Worm (Caenorhabditis elegans) whole organism, dauer: Measurements from ENCODE around the gene F08B12.4.

ENCODE experiments used
- unc-62 ChIP-seq: sonication (generic microtip); optimal IDR thresholded peaks from 2 replicates; lab custom pipeline; 2017; ENCODE audit warnings: missing biosample characterization, missing genetic modification reagents, missing genetic modification characterization

Gene F08B12.4

DNA sequence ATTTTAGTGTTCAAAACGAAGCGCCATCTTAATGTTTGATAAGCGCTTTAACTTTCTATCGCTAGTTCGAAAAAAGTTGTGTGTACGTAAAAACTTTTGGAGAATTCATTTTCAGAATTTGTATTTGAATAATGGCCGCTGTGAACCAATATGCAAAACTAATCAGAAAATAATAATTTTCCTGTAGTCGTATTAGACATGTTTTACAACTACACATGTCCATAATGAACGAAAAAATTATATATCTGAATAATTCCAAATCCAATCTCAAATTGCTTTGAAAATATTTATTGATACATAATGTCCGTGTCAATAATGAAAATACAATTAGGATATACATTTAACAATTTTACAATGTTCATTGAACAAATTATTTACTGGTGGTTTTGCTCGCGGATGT lies 748 bp downstream of the F08B12.4 start:
- TF ChIP-seq unc-62 (GFP tag; lab: Kevin White, UChicago): no peak

DNA sequence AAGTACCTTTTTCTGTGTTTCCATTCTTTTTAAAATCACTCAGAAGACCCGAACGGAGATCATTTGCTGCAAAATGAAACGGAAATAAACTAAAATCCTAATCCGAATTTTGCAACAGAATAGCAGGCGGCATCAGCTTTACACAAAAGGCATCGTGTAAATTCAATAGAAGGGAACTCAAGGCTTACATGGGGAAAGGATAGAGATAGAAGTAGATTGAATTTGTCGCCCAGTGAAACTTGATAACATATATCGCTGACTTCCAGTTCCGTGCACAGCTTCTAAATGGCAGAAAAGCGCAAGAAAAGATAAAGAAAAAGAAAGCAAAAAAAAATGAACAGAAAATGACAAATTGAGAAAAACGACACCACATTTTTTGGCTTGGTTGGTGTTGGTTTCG lies 1.6 kb downstream of the F08B12.4 start, which contains the start of gene slo-2:
Gene slo-2, minus strand, starts transcription at position 24 of the 400 bp plus-strand sequence.
- TF ChIP-seq unc-62 (GFP tag; lab: Kevin White, UChicago): no peak

DNA sequence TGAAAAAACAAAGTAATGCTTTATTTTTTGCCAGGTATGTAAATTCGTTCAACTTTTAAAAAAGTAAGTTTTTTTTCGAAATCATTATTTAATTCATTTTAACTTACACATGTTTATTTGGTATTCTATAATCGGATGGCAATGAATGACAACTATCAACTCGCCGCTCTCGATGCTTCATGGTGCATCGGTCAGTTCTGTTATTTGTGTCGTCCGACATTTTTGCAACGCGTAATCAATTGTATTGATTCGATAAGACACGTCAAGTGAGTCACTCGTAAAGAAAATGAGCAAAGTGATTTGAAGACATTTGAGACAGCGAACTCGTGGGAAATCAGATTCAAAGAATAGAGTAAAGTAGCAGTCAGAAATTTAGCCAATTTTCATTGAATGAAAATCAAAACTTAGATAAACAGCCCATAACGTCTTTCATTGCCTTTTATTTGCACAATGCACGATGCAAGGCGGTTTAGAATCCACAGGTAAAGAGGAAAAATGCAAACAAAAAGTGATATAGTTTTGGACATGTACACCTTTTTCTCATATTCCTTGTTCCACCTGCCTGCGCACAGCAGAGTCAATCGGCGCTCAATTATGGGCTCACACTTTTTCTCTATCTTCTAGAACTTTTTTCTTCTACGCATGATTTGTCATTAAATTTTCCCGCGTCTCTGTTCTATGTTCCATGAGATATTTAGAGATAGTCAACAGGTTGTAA lies 6.9 kb downstream of the F08B12.4 start:
- TF ChIP-seq unc-62 (GFP tag; lab: Kevin White, UChicago): no peak

DNA sequence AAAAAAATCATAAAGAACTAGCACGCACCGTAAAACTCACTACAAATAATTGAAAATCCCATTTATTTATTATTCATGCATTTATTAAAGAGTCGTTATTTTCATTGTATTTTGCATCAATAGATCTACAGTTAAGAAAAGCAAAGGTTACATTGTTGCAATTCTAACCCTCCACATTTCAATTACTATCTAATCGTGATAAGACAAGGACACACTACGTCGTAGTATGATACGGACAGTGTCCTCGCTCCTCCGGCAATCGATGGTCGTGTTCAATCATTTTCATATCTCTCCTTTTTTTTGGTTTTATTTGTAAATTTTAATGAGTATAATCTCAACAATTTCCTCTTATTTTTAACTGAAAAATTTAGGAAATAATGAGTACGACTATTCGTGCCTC lies 14.6 kb downstream of the F08B12.4 start, which contains the start of gene prx-12:
Gene prx-12, plus strand, starts transcription at position 371 of the 400 bp plus-strand sequence.
- no peak for TF ChIP-seq unc-62 (GFP tag; lab: Kevin White, UChicago)

DNA sequence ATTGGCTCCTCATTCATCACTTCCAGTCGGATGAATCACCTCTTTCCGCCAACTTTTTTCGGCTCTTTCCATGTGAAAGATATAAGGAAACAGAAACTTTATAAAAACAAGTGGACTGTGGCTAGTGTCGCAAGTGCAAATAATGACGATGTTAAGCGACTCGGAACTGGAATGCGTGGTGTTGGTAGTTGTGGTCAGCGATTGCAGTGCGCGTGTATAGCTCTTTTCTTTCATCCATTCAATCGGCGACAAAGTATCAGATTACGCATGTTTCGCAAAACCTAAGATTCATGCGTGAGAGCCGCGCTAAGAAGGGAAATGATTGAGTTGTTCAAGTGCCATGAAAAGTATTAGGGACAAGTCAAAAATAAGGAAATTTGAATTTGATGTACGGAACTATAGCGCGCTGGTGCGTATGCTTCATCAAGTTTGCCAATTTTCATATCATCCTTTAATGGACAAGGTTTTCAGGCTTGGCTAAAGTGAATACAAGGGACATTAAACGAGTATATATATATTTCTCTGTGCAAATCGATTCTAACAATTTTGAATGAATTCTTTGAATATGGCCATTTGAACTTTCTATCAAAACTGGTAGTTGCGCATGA lies 19.7 kb downstream of the F08B12.4 start:
- no peak for TF ChIP-seq unc-62 (GFP tag; lab: Kevin White, UChicago)

DNA sequence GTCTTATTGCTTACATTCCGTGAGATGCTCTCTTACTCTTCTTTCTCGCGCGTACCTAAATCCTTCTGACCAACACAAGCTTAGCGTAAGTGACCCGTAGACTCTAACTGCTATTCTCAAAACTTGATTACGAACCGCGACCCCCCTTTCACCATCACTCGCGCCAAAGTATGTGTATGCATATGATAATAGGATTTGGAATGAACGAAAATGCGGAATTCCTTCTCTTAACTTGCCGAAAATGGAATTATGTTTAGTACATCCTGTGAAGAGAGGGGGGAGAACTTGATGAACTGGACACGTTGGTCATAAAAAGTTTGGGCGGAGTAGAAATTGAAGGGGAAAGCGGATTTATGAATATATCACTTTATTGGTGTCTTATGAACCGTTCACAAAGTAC lies 20.6 kb downstream of the F08B12.4 start:
- no peak for TF ChIP-seq unc-62 (GFP tag; lab: Kevin White, UChicago)

DNA sequence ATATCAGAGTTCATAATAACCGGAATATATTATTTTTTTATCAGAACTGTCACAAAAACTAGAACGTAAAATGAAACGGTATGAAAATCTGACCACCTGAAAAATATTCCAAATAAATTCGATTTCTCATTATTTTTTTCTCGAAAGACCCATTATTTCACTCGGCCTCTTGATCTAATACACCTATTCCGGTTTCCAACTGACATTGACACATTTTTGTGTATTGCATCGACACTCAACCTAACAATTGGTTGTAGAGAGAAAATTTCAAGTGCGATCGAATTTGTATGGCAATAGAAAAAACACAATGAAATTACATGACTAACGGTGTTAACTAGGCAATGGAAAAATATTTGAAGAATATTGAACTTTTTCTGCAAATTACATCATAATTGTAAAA lies 21.6 kb downstream of the F08B12.4 start:
- no peak for TF ChIP-seq unc-62 (GFP tag; lab: Kevin White, UChicago)

DNA sequence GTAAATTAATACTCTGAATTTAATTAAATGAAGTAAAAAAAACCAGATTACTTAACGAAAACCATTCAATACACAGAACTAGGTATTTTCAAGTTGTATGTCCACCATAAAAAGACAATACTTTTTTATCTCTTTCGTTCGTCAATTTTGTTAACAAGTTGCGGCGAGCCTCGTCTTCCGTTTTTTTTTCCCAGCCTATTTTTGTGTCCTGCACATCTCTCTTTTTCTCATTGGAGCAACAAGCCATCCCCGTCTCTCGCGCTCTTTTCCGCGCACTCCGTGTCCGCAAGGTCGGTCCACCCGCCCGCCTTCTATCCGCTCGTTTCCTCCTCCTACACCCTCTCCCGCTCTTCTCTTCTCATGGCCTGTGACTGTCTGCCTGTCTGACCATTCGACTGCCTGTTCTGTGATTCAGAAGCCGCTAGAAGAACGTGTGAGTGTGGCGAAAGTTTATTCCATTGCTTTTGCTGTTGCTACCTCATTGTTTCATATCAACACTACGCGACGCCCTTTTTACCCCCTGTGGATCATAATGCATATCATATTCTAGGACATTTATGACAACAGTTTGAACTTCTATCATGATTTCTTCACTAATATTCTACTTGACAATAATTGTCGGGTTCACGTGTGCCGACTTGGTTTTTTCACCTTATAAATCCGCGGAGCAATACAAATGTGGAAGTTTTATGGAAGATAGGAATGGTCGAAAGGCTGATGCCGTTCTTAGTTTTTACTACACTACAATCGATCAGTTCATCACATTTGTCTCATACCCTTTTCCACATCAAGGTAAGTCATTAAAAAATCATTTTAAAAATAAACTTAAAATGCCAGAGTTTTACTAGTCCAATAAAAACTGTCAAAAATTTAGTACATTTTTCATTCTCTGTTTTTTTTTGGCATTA lies 22.7 kb downstream of the F08B12.4 start, which contains the start of the genes F08B12.11 and prmn-1:
Gene F08B12.11, plus strand, starts transcription at position 521 of the 908 bp plus-strand sequence.
Gene prmn-1, plus strand, starts transcription at position 551 of the 908 bp plus-strand sequence.
- no peak for TF ChIP-seq unc-62 (GFP tag; lab: Kevin White, UChicago)

DNA sequence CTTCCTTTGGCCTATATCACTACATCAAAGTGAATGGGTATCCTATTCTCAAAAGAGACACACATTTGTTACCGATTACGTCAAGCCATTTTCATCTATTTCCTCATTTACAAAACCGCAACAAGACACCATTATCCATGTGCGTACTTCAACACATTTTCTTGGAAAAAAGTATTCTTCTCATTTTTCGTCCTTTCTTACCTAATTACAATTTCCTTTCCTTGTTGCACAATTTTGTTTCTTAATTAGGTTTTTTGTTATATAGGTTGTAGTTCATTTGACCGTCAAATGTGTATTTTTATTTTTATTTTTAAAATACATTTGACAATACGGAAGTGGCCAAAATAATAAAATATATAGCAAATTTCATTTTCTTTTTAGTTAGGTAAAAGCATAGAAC lies 24.2 kb downstream of the F08B12.4 start:
- TF ChIP-seq unc-62 (GFP tag; lab: Kevin White, UChicago): no peak

DNA sequence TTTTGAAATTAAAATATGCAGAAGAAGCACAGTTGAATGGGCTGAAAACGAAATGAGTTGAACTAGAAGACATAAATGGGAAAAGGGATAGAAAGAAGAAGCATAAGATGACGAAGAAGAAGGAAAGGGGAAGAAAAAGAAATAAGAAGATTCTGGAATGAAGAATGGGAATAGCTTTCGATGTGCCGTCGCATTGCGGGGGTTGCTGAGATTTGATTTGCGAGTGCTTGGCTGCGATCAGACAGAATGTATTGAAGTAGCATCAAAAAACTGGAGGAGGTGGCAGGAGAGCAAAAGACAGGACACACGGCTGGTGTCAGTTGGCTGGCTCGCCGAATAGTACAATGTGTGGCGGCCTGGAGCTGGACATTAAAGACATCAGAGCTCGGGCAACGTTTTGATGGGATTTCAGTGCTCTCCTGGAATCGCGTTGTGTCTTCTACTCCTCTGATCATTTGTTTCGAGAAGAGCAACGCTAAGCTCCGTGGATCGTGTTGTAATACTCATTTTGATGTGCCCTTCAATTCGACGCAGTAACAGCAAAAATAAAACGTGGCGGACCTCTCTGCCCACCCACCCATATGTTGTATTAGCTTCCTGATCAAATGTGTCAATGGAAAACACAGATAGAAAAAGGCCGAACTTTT lies 28.3 kb downstream of the F08B12.4 start:
- no peak for TF ChIP-seq unc-62 (GFP tag; lab: Kevin White, UChicago)

DNA sequence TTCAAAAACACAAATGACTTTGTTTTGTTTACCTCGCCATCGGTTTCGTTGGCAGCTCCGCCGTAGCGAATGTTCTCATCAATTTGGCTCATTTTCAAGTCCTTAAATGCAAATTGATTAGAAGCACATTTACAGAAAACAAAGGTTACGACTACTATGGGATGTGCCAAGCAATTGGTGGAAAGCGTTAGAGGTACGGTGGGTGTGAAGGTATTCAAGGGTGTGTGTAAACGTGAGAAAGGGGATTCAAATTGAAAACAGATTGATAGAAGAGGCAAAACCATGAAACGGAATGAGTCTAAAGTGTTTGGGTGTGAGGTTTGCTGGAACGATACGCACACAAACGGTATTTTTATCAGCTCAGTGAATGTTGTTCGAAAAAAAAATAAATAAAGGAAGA lies 30.2 kb downstream of the F08B12.4 start, which contains the start of gene tni-1:
Gene tni-1, minus strand, starts transcription at position 101 of the 400 bp plus-strand sequence.
- no peak for TF ChIP-seq unc-62 (GFP tag; lab: Kevin White, UChicago)

DNA sequence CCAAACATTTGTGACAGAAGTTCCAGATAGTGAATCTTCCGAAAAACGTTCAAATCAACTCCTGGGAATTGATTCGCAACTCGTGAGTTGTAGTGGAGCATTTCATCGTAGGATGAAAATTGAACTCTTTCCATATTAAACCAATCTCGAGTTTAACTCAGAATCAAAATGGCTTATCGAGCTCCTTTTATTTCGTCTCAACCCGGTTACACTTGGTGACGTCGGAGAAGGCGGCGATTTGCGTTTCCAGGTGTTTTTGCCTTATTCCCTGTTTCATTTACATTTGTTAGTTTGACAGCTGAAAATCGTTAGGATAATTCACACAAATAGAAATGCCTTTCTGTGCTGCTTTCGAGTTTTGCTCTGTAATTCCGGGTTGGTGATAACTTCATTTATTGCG lies 32.0 kb downstream of the F08B12.4 start, which contains the start of gene F42E11.3:
Gene F42E11.3, minus strand, starts transcription at position 101 of the 400 bp plus-strand sequence.
- TF ChIP-seq unc-62 (GFP tag; lab: Kevin White, UChicago): no peak

DNA sequence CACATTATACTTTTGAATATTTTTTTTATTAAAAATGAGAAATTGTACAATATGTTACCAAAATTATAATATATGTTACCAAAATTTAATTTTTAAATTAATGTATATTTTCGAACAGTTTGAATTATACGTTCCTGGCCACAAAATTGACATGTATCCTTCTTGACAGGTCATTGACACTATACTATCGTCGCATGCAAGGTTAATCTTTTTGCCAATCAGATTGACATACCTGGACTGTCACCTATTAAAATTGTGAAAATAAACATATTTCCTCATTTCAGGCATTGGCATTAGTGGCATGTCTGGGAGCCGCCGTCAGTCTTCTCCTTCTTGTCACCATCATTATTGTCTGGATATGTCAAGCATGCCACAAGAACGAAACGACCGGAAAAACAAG lies 37.4 kb downstream of the F08B12.4 start:
- no peak for TF ChIP-seq unc-62 (GFP tag; lab: Kevin White, UChicago)

DNA sequence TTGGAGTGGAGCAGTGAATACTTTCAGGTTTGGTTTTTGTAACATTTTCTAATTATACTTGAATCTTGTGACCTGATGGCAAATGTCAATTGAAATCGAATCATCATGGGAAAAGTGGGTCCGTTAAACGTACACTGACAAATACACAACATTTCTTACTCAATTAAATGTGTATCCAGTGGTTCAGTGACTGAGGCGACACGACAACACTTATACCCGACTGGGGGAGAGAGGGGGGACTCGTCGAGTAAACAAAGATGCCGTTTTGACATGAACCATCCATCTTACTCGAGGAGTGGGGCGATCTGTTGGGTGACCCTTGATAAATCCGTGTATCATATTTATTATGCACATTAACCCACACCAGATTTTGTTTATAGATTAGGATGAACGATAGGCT lies 38.7 kb downstream of the F08B12.4 start:
- TF ChIP-seq unc-62 (GFP tag; lab: Kevin White, UChicago): no peak

DNA sequence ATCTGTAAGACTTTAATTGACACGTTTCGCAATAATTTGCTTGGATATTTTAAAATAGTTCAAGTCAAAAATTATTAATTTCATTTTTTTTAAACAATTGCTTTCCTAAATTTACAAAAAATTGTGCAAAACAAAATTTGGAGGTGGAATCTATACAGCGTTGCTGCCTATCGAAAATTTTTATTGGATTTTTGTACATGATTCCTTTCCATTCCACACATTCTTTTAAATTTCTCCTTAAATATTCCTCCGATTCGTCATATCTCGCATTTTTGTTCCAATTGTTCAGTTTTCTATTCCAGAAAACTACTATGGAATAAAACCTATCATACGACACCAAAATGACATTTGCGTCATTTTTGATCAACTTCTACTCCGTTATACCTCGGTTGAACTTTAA lies 39.1 kb downstream of the F08B12.4 start, which contains the start of gene ttyh-1:
Gene ttyh-1, plus strand, starts transcription at position 301 of the 400 bp plus-strand sequence.
- TF ChIP-seq unc-62 (GFP tag; lab: Kevin White, UChicago): no peak
